Fruit fly (Drosophila melanogaster): ENCODE measurements around the gene EMC2A.
A peak's percentile ranks its signal among the peaks of the same experiment; 100 is the strongest.

Gene EMC2A

DNA sequence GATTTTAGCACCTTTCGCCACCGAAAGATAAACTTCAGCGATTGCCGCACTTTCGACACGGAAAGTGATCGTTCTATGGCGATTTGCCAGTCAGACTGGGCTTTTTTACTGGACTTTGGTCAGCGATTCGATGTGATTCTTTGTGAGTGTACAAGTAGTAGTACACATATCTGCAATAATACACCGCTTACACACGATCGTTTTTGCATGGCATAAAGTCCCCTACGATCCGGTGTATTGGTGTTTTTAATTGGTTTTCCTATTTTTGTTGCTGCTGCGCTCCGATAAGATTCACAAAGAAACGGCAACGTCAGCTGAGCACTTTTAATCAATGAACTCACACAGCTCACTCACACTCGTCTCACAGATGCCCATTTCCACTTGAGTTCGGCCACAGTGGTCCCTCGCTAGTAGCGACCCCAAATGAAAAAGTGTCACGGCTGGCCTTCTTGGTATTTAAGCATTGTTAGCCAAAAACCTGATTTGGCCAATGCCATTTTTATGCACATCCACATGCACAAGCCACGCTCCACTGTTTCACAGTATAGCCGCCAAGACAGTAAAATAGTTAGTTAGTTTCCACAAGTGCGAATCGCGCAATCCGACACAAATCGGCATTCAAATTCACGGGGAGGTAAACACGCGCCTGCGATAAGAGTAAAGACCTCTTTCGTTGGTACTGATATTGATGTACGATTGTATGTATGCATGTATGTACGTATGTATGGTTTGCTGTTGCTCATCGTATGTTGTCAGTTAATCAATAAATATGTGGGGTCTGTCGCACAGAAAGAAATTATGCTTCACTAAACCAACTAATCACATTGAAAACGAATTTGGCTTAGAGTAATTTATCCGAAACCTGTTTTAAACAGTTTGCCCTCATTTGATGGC lies 9.4 kb downstream of the EMC2A start (continued):
- TF ChIP-seq H2.0 (GFP tag; IDR thresholded peaks at IDR 0.05): peak; percentile 96
- TF ChIP-seq salm (tag; optimal IDR thresholded peaks at IDR 0.05): peak; percentile 68
- peak; percentile 60 for TF ChIP-seq D19A (tag; optimal IDR thresholded peaks at IDR 0.05)
- peak; percentile 73 for TF ChIP-seq CG17829 (tag; optimal IDR thresholded peaks at IDR 0.05)
- TF ChIP-seq CG8290 (GFP tag; optimal IDR thresholded peaks at IDR 0.05): peak; percentile 82
- TF ChIP-seq CG8290 (tag; optimal IDR thresholded peaks at IDR 0.05): peak in 1 of 2 experiments; percentile 99
- peak; percentile 98 for TF ChIP-seq lilli (GFP tag; optimal IDR thresholded peaks at IDR 0.05)
- TF ChIP-seq Antp (GFP tag; optimal IDR thresholded peaks at IDR 0.05): peak; percentile 98
- TF ChIP-seq emc (GFP tag; optimal IDR thresholded peaks at IDR 0.05): peak; percentile 89
- TF ChIP-seq Lhr (GFP tag; optimal IDR thresholded peaks at IDR 0.05): peak; percentile 28
- peak; percentile 63 for TF ChIP-seq CG4360 (GFP tag; IDR thresholded peaks at IDR 0.05)
- TF ChIP-seq ato (GFP tag; IDR thresholded peaks at IDR 0.05; ENCODE audit: partially characterized antibody): no peak
- TF ChIP-seq br (optimal IDR thresholded peaks at IDR 0.05): no peak
- peak; percentile 96 for TF ChIP-seq CG17612 (GFP tag; IDR thresholded peaks at IDR 0.05)
- peak; percentile 96 for TF ChIP-seq Rx (GFP tag; IDR thresholded peaks at IDR 0.05)
- peak; percentile 88 for TF ChIP-seq CG11560 (tag; IDR thresholded peaks at IDR 0.05)
- TF ChIP-seq CG4730 (GFP tag; IDR thresholded peaks at IDR 0.05): peak; percentile 95
- TF ChIP-seq CG8388 (GFP tag; optimal IDR thresholded peaks at IDR 0.05): peak; percentile 63
- TF ChIP-seq CG2678 (tag; optimal IDR thresholded peaks at IDR 0.05): peak; percentile 95
- peak; percentile 92 for TF ChIP-seq cas (GFP tag; IDR thresholded peaks at IDR 0.05)
- TF ChIP-seq sd (tag; optimal IDR thresholded peaks at IDR 0.05): peak; percentile 93
- TF ChIP-seq lbe (GFP tag; optimal IDR thresholded peaks at IDR 0.05): peak; percentile 76
- peak in 1 of 2 experiments; percentile 70 for TF ChIP-seq Hr78 (GFP tag; optimal IDR thresholded peaks at IDR 0.05)
- TF ChIP-seq CG12155 (GFP tag; optimal IDR thresholded peaks at IDR 0.05): peak; percentile 94
- TF ChIP-seq HLH4C (GFP tag; IDR thresholded peaks at IDR 0.05; ENCODE audit: partially characterized antibody): no peak
- peak; percentile 47 for TF ChIP-seq CG2875 (GFP tag; optimal IDR thresholded peaks at IDR 0.05)
- peak; percentile 78 for TF ChIP-seq CG15479 (GFP tag; optimal IDR thresholded peaks at IDR 0.05)
- peak; percentile 90 for TF ChIP-seq Xrp1 (GFP tag; IDR thresholded peaks at IDR 0.05)
- peak; percentile 82 for TF ChIP-seq CG3163 (GFP tag; optimal IDR thresholded peaks at IDR 0.05)
- TF ChIP-seq otp (GFP tag; IDR thresholded peaks at IDR 0.05): peak; percentile 97
- peak; percentile 83 for TF ChIP-seq CG13775 (GFP tag; optimal IDR thresholded peaks at IDR 0.05)
- TF ChIP-seq Bdp1 (GFP tag; optimal IDR thresholded peaks at IDR 0.05): peak; percentile 84
- peak; percentile 46 for TF ChIP-seq trh (GFP tag; optimal IDR thresholded peaks at IDR 0.05)
- TF ChIP-seq gt (GFP tag; IDR thresholded peaks at IDR 0.05): peak; percentile 81
- TF ChIP-seq gro (GFP tag; optimal IDR thresholded peaks at IDR 0.05): peak; percentile 96
- TF ChIP-seq CG1832 (GFP tag; optimal IDR thresholded peaks at IDR 0.05): no peak
- TF ChIP-seq ewg (GFP tag; optimal IDR thresholded peaks at IDR 0.05): peak; percentile 56
- TF ChIP-seq CG18476 (GFP tag; optimal IDR thresholded peaks at IDR 0.05): peak; percentile 82
- TF ChIP-seq CG16815 (GFP tag; optimal IDR thresholded peaks at IDR 0.05): peak; percentile 91
- peak; percentile 92 for TF ChIP-seq CoRest (tag; optimal IDR thresholded peaks at IDR 0.05)
- peak; percentile 10 for TF ChIP-seq ac (GFP tag; optimal IDR thresholded peaks at IDR 0.05)
- TF ChIP-seq CG4282 (GFP tag; optimal IDR thresholded peaks at IDR 0.05): peak; percentile 90
- peak; percentile 91 for TF ChIP-seq CG11723 (GFP tag; optimal IDR thresholded peaks at IDR 0.05)
- TF ChIP-seq zfh1 (GFP tag; IDR thresholded peaks at IDR 0.05): peak; percentile 94
- peak; percentile 94 for TF ChIP-seq CG7987 (GFP tag; optimal IDR thresholded peaks at IDR 0.05)
- TF ChIP-seq dysf (GFP tag; IDR thresholded peaks at IDR 0.05): peak; percentile 97
- peak; percentile 92 for TF ChIP-seq CG9609 (GFP tag; optimal IDR thresholded peaks at IDR 0.05)
- TF ChIP-seq dan (GFP tag; IDR thresholded peaks at IDR 0.05): peak; percentile 79
- peak; percentile 97 for TF ChIP-seq vvl (GFP tag; IDR thresholded peaks at IDR 0.05)
